Worm (Caenorhabditis elegans): Measurements from ENCODE around the gene M110.10.

DNA sequence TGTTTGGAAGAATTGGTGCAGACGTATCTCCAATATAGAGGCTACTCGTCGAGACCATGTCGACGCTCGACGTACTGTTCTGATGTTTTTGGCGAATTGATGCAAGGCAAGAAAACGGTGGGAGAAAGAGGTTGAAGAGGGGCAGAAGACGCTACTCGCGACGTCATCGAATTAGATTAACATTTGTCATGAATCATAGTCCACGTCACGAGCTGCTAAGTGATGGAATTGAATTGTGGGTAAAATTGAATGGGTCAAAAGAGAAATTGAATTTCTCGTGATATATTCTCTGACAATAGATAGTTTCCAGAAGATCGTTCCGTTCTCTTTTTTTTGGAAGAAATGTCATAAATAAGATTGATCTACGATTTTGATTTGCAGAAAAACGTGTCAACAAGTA is 45.4 kb upstream of the M110.10 start:
- no peak for TF ChIP-seq nhr-27 (tag; optimal IDR thresholded peaks at IDR 0.05)
- no peak for TF ChIP-seq madf-6 (GFP tag; IDR thresholded peaks at IDR 0.05)
- TF ChIP-seq K11D2.4 (GFP tag; IDR thresholded peaks at IDR 0.05) = no peak
- TF ChIP-seq ceh-79 (tag; optimal IDR thresholded peaks at IDR 0.05) = no peak
- no peak for TF ChIP-seq snpc-4 (GFP tag; optimal IDR thresholded peaks at IDR 0.05)
- TF ChIP-seq snpc-4 (tag; optimal IDR thresholded peaks at IDR 0.05) = no peak
- TF ChIP-seq C17E4.6 (GFP tag; IDR thresholded peaks at IDR 0.05) = no peak
- no peak for TF ChIP-seq egl-18 (GFP tag; IDR thresholded peaks at IDR 0.05)
- no peak for TF ChIP-seq ztf-6 (GFP tag; IDR thresholded peaks at IDR 0.05)
- TF ChIP-seq nfya-1 (tag; optimal IDR thresholded peaks at IDR 0.05; ENCODE audit: borderline replicate concordance, insufficient read depth) = no peak
- no peak for TF ChIP-seq hmg-1.2 (GFP tag; IDR thresholded peaks at IDR 0.05)

All from whole organism, young adult.